Fruit fly (Drosophila melanogaster): ENCODE results near the gene Piezo.
A peak's percentile ranks its signal among the peaks of the same experiment; 100 is the strongest.

The Piezo gene

DNA sequence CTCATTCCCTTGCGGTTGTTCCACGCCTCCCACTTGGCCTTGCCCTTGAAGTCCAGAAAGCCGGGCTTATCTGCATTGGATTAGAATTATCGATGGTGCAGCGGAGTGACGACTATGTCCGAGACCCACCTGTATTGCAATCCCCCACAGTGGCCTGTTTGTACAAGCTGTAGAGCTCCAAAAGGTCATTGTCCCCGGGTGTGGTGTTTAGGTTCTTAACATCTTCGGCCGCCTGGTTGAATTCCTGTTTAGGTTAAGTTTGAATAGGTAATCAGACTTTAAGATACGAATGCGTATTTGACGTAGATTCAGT is 923 bp upstream of the Piezo start:
- no peak for TF ChIP-seq Rel (GFP tag; optimal IDR thresholded peaks at IDR 0.05)
- no peak for TF ChIP-seq Rel (tag; optimal IDR thresholded peaks at IDR 0.05)
- TF ChIP-seq fru (GFP tag; optimal IDR thresholded peaks at IDR 0.05) = no peak
- no peak for TF ChIP-seq ey (GFP tag; optimal IDR thresholded peaks at IDR 0.05)
- TF ChIP-seq Abd-B (GFP tag; optimal IDR thresholded peaks at IDR 0.05) = no peak
- TF ChIP-seq sage (GFP tag; optimal IDR thresholded peaks at IDR 0.05) = no peak

- TF ChIP-seq Vsx2 (GFP tag; optimal IDR thresholded peaks at IDR 0.05; ENCODE audit: partially characterized antibody) (no peak), Mio (GFP tag; optimal IDR thresholded peaks at IDR 0.05) (peak; percentile 51), HLH106 (tag; optimal IDR thresholded peaks at IDR 0.05) (peak; percentile 97), jim (GFP tag; optimal IDR thresholded peaks at IDR 0.05) (no peak), Hr78 (GFP tag; optimal IDR thresholded peaks at IDR 0.05) (no peak), woc (GFP tag; optimal IDR thresholded peaks at IDR 0.05) (peak; percentile 98), Rel (GFP tag; optimal IDR thresholded peaks at IDR 0.05) (peak; percentile 92), Rel (tag; optimal IDR thresholded peaks at IDR 0.05) (peak; percentile 90), Abd-B (GFP tag; optimal IDR thresholded peaks at IDR 0.05) (no peak), tai (GFP tag; optimal IDR thresholded peaks at IDR 0.05) (peak; percentile 95), fru (GFP tag; optimal IDR thresholded peaks at IDR 0.05) (peak; percentile 95), psq (GFP tag; optimal IDR thresholded peaks at IDR 0.05) (peak; percentile 86), h (GFP tag; optimal IDR thresholded peaks at IDR 0.05) (peak; percentile 94), foxo (GFP tag; optimal IDR thresholded peaks at IDR 0.05) (peak; percentile 53 to 96), lola (GFP tag; optimal IDR thresholded peaks at IDR 0.05) (no peak), sage (GFP tag; optimal IDR thresholded peaks at IDR 0.05) (peak; percentile 92), Hnf4 (GFP tag; optimal IDR thresholded peaks at IDR 0.05) (peak; percentile 90), CG32264 (GFP tag; optimal IDR thresholded peaks at IDR 0.05) (peak; percentile 45), Dif (GFP tag; optimal IDR thresholded peaks at IDR 0.05; ENCODE audit: partially characterized antibody) (no peak), Myc (optimal IDR thresholded peaks at IDR 0.05) (no peak), dl (GFP tag; optimal IDR thresholded peaks at IDR 0.05; ENCODE audit: insufficient read depth in 1 of 2, partially characterized antibody in 2 of 2) (no peak), Dfd (GFP tag; optimal IDR thresholded peaks at IDR 0.05) (no peak), br (GFP tag; optimal IDR thresholded peaks at IDR 0.05) (peak; percentile 94), sv (GFP tag; optimal IDR thresholded peaks at IDR 0.05) (peak; percentile 95), N (GFP tag; optimal IDR thresholded peaks at IDR 0.05) (no peak), OdsH (GFP tag; optimal IDR thresholded peaks at IDR 0.05) (peak; percentile 97), dsf (GFP tag; optimal IDR thresholded peaks at IDR 0.05; ENCODE audit: borderline replicate concordance) (peak; percentile 73), Jra (GFP tag; optimal IDR thresholded peaks at IDR 0.05) (peak; percentile 80), ey (GFP tag; optimal IDR thresholded peaks at IDR 0.05) (peak; percentile 89), dmrt93B (GFP tag; optimal IDR thresholded peaks at IDR 0.05) (peak; percentile 90), GATAd (GFP tag; optimal IDR thresholded peaks at IDR 0.05) (peak; percentile 67), brk (GFP tag; optimal IDR thresholded peaks at IDR 0.05) (peak; percentile 95), CrebA (GFP tag; optimal IDR thresholded peaks at IDR 0.05; ENCODE audit: borderline replicate concordance) (peak; percentile 38), CG9705 (GFP tag; optimal IDR thresholded peaks at IDR 0.05) (peak; percentile 94), rgr (GFP tag; optimal IDR thresholded peaks at IDR 0.05) (peak; percentile 96), Sp1 (GFP tag; optimal IDR thresholded peaks at IDR 0.05) (peak; percentile 99), Hr83 (GFP tag; optimal IDR thresholded peaks at IDR 0.05; ENCODE audit: poor library complexity, severe bottlenecking) (peak; percentile 90), pan (optimal IDR thresholded peaks at IDR 0.05) (no peak), usp (GFP tag; optimal IDR thresholded peaks at IDR 0.05) (no peak)
Measured at dm6 chr2L:8162307-8163024, 407 bp upstream of the Piezo start, which contains the start of gene Acbp1. Acbp1 (minus strand) TSS chr2L:8162452.
